Fruit fly (Drosophila melanogaster) Kc167 (cell line): Measurements from ENCODE around the gene meigo.

Experiments used
- Sin3A ChIP-seq: fragments of >200 bp; optimal IDR thresholded peaks from 2 replicates; lab custom pipeline; 2018; ENCODE audit warnings: missing external identifiers
- insv ChIP-seq: fragments of >200 bp; optimal IDR thresholded peaks from 3 replicates; lab custom pipeline; 2018; ENCODE audit warnings: missing external identifiers

dm6 chr3R:21116057-21116456 lies 22.0 kb upstream of the meigo start, which contains the start of gene ppan:
- TF ChIP-seq insv (lab: Kevin White, UChicago) (no peak), Sin3A (no peak)
